Fruit fly (Drosophila melanogaster) whole organism, embryonic: ENCODE results near the gene CG17207.

ENCODE experiments used
- Antp ChIP-seq: fragments of 200-800 bp; sonication (Bioruptor generic); optimal IDR thresholded peaks from 3 replicates; lab custom pipeline; 2016; ENCODE audit warnings: missing biosample characterization, missing genetic modification characterization
- CG10366 ChIP-seq: fragments of 200-800 bp; sonication (Bioruptor generic); IDR thresholded peaks from 2 replicates; pipeline ENCODE4 v1.3.6; 2022; ENCODE audit warnings: missing biosample characterization, missing genetic modification characterization
- CG10979 ChIP-seq: fragments of 200-800 bp; sonication (Bioruptor generic); optimal IDR thresholded peaks from 2 replicates; lab custom pipeline; 2018; ENCODE audit warnings: missing biosample characterization, mild to moderate bottlenecking, missing genetic modification characterization, moderate library complexity
- CG12071 ChIP-seq: fragments of 200-800 bp; sonication (Bioruptor generic); optimal IDR thresholded peaks from 3 replicates; lab custom pipeline; 2018; ENCODE audit warnings: missing biosample characterization, mild to moderate bottlenecking, missing genetic modification characterization
- CG12299 ChIP-seq: fragments of 200-800 bp; sonication (Bioruptor generic); optimal IDR thresholded peaks from 2 replicates; lab custom pipeline; 2018; ENCODE audit warnings: missing biosample characterization, mild to moderate bottlenecking, missing genetic modification characterization
- CG13123 ChIP-seq: fragments of 200-800 bp; sonication (Bioruptor generic); optimal IDR thresholded peaks from 2 replicates; lab custom pipeline; 2016; ENCODE audit warnings: missing biosample characterization, missing genetic modification characterization
- CG13775 ChIP-seq: fragments of 200-800 bp; sonication (Bioruptor generic); optimal IDR thresholded peaks from 3 replicates; lab custom pipeline; 2017; ENCODE audit warnings: missing biosample characterization, mild to moderate bottlenecking, missing genetic modification characterization
- CG16779 ChIP-seq: fragments of 200-800 bp; sonication (Bioruptor generic); IDR thresholded peaks from 2 replicates; pipeline ENCODE4 v1.3.6; 2022; ENCODE audit warnings: missing biosample characterization, missing genetic modification characterization
- CG17186 ChIP-seq: fragments of 200-800 bp; sonication (Bioruptor generic); optimal IDR thresholded peaks from 3 replicates; lab custom pipeline; 2017; ENCODE audit warnings: missing biosample characterization, missing genetic modification reagents, missing genetic modification characterization
- CG17359 ChIP-seq: fragments of 200-800 bp; sonication (Bioruptor generic); optimal IDR thresholded peaks from 3 replicates; lab custom pipeline; 2018; ENCODE audit warnings: missing biosample characterization, mild to moderate bottlenecking, missing genetic modification characterization, moderate library complexity
- CG17361 ChIP-seq: fragments of 200-800 bp; sonication (Bioruptor generic); IDR thresholded peaks from 3 replicates; pipeline ENCODE4 v1.3.6; 2022; ENCODE audit warnings: missing biosample characterization, missing genetic modification characterization
- CG3163 ChIP-seq: fragments of 200-800 bp; sonication (Bioruptor generic); optimal IDR thresholded peaks from 3 replicates; lab custom pipeline; 2016; ENCODE audit warnings: missing biosample characterization, missing genetic modification characterization
- CG32767 ChIP-seq: fragments of 200-800 bp; sonication (Bioruptor generic); IDR thresholded peaks from 2 replicates; pipeline ENCODE4 v1.3.6; 2022; ENCODE audit warnings: missing biosample characterization, missing genetic modification characterization
- CG33213 ChIP-seq: fragments of 200-800 bp; sonication (Bioruptor generic); optimal IDR thresholded peaks from 3 replicates; lab custom pipeline; 2016; ENCODE audit warnings: missing biosample characterization, missing genetic modification characterization
- CG3995 ChIP-seq: fragments of 200-800 bp; sonication (Bioruptor generic); optimal IDR thresholded peaks from 3 replicates; lab custom pipeline; 2016; ENCODE audit warnings: missing biosample characterization, missing genetic modification characterization
- CG6689 ChIP-seq: fragments of 200-800 bp; sonication (Bioruptor generic); IDR thresholded peaks from 2 replicates; pipeline ENCODE4 v1.3.6; 2022; ENCODE audit warnings: missing biosample characterization, missing genetic modification characterization
- CG7963 ChIP-seq: fragments of 200-800 bp; sonication (Bioruptor generic); IDR thresholded peaks from 3 replicates; pipeline ENCODE4 v1.3.6; 2022; ENCODE audit warnings: missing biosample characterization, missing genetic modification characterization; ENCODE audit not compliant: partially characterized antibody
- CG9609 ChIP-seq: fragments of 200-800 bp; sonication (Bioruptor generic); optimal IDR thresholded peaks from 3 replicates; lab custom pipeline; 2016; ENCODE audit warnings: missing biosample characterization, missing genetic modification characterization
- CG9932 ChIP-seq: fragments of 200-800 bp; sonication (Bioruptor generic); IDR thresholded peaks from 2 replicates; pipeline ENCODE4 v1.3.6; 2022; ENCODE audit warnings: missing biosample characterization, missing genetic modification characterization
- CTCF ChIP-seq: fragments of 200-800 bp; sonication (Bioruptor generic); optimal IDR thresholded peaks from 2 replicates; lab custom pipeline; 2017; ENCODE audit warnings: missing biosample characterization, mild to moderate bottlenecking, missing genetic modification characterization, moderate library complexity
- Dip3 ChIP-seq: fragments of 200-800 bp; sonication (Bioruptor generic); optimal IDR thresholded peaks from 3 replicates; lab custom pipeline; 2016; ENCODE audit warnings: missing biosample characterization, missing genetic modification characterization
- Doc2 ChIP-seq: fragments of 200-800 bp; sonication (Bioruptor generic); IDR thresholded peaks from 2 replicates; pipeline ENCODE4 v1.3.6; 2022; ENCODE audit warnings: missing biosample characterization, missing genetic modification characterization
- Dref ChIP-seq: fragments of 200-800 bp; sonication (Bioruptor generic); IDR thresholded peaks from 2 replicates; pipeline ENCODE4 v1.3.6; 2022; ENCODE audit warnings: missing biosample characterization, missing genetic modification characterization
- E2f2 ChIP-seq: fragments of 200-800 bp; sonication (Bioruptor generic); IDR thresholded peaks from 2 replicates; pipeline ENCODE4 v1.3.6; 2022; ENCODE audit warnings: missing biosample characterization, missing genetic modification characterization
- Fer3 ChIP-seq: fragments of 200-800 bp; sonication (Bioruptor generic); optimal IDR thresholded peaks from 2 replicates; lab custom pipeline; 2018; ENCODE audit warnings: missing biosample characterization, mild to moderate bottlenecking, missing genetic modification characterization, moderate library complexity
- Gsc ChIP-seq: fragments of 200-800 bp; sonication (Bioruptor generic); IDR thresholded peaks from 2 replicates; pipeline ENCODE4 v1.3.6; 2022; ENCODE audit warnings: missing biosample characterization, missing genetic modification characterization
- H15 ChIP-seq: fragments of 200-800 bp; sonication (Bioruptor generic); IDR thresholded peaks from 3 replicates; pipeline ENCODE4 v1.3.6; 2022; ENCODE audit warnings: missing biosample characterization, missing genetic modification characterization
- Hmr ChIP-seq: fragments of 200-800 bp; sonication (Bioruptor generic); optimal IDR thresholded peaks from 3 replicates; lab custom pipeline; 2017; ENCODE audit warnings: mild to moderate bottlenecking, missing biosample characterization, missing genetic modification reagents, missing genetic modification characterization
- Hsf ChIP-seq: fragments of 200-800 bp; sonication (Bioruptor generic); optimal IDR thresholded peaks from 3 replicates; lab custom pipeline; 2016; ENCODE audit warnings: missing biosample characterization, missing genetic modification characterization
- Jarid2 ChIP-seq: fragments of 200-800 bp; sonication (Bioruptor generic); optimal IDR thresholded peaks from 3 replicates; lab custom pipeline; 2017; ENCODE audit warnings: mild to moderate bottlenecking, missing biosample characterization, missing genetic modification reagents, missing genetic modification characterization
- Opbp ChIP-seq: fragments of 200-800 bp; sonication (Bioruptor generic); IDR thresholded peaks from 3 replicates; pipeline ENCODE4 v1.3.6; 2022; ENCODE audit warnings: missing biosample characterization, missing genetic modification characterization; ENCODE audit not compliant: partially characterized antibody
- Ptx1 ChIP-seq: fragments of 200-800 bp; sonication (Bioruptor generic); IDR thresholded peaks from 2 replicates; pipeline ENCODE4 v1.3.6; 2022; ENCODE audit warnings: missing biosample characterization, missing genetic modification characterization
- Rx ChIP-seq: fragments of 200-800 bp; sonication (Bioruptor generic); IDR thresholded peaks from 2 replicates; pipeline ENCODE4 v1.3.6; 2022; ENCODE audit warnings: missing biosample characterization, missing genetic modification characterization
- abd-A ChIP-seq: fragments of 200-800 bp; sonication (Bioruptor generic); optimal IDR thresholded peaks from 3 replicates; lab custom pipeline; 2019; ENCODE audit warnings: missing biosample characterization, mild to moderate bottlenecking, missing genetic modification characterization, moderate library complexity
- amos ChIP-seq: fragments of 200-800 bp; sonication (Bioruptor generic); IDR thresholded peaks from 2 replicates; pipeline ENCODE4 v1.3.6; 2022; ENCODE audit warnings: missing biosample characterization, missing genetic modification characterization; ENCODE audit not compliant: partially characterized antibody
- bab2 ChIP-seq: fragments of 200-800 bp; sonication (Bioruptor generic); optimal IDR thresholded peaks from 2 replicates; lab custom pipeline; 2016; ENCODE audit warnings: missing biosample characterization, missing genetic modification characterization
- br ChIP-seq: fragments of >200 bp; optimal IDR thresholded peaks from 2 replicates; lab custom pipeline; 2017
- cad ChIP-seq: fragments of >200 bp; optimal IDR thresholded peaks from 2 replicates; lab custom pipeline; 2017; ENCODE audit warnings: missing biosample characterization, missing genetic modification characterization
- danr ChIP-seq: fragments of 200-800 bp; sonication (Bioruptor generic); IDR thresholded peaks from 2 replicates; pipeline ENCODE4 v1.3.6; 2022; ENCODE audit warnings: missing biosample characterization, missing genetic modification characterization
- fd102C ChIP-seq: fragments of 200-800 bp; sonication (Bioruptor generic); optimal IDR thresholded peaks from 2 replicates; lab custom pipeline; 2018; ENCODE audit warnings: missing biosample characterization, mild to moderate bottlenecking, missing genetic modification characterization, moderate library complexity
- fu2 ChIP-seq: fragments of 200-800 bp; sonication (Bioruptor generic); optimal IDR thresholded peaks from 2 replicates; lab custom pipeline; 2016; ENCODE audit warnings: missing biosample characterization, missing genetic modification characterization
- hth ChIP-seq: fragments of >200 bp; optimal IDR thresholded peaks from 2 replicates; lab custom pipeline; 2017; ENCODE audit warnings: inconsistent platforms
- luna ChIP-seq: fragments of 200-800 bp; sonication (Bioruptor generic); optimal IDR thresholded peaks from 2 replicates; lab custom pipeline; 2016; ENCODE audit warnings: missing biosample characterization, missing genetic modification characterization
- maf-S ChIP-seq: fragments of 200-800 bp; sonication (Bioruptor generic); optimal IDR thresholded peaks from 2 replicates; lab custom pipeline; 2016; ENCODE audit warnings: missing biosample characterization, missing genetic modification characterization
- mld ChIP-seq: fragments of 200-800 bp; sonication (Bioruptor generic); IDR thresholded peaks from 3 replicates; pipeline ENCODE4 v1.3.6; 2022; ENCODE audit warnings: missing biosample characterization, missing genetic modification characterization; ENCODE audit not compliant: partially characterized antibody
- otp ChIP-seq: fragments of 200-800 bp; sonication (Bioruptor generic); IDR thresholded peaks from 3 replicates; pipeline ENCODE4, ENCODE4 v1.3.6; 2022; ENCODE audit warnings: missing biosample characterization, missing genetic modification characterization
- p53 ChIP-seq: fragments of 200-800 bp; sonication (Bioruptor generic); optimal IDR thresholded peaks from 2 replicates; lab custom pipeline; 2016; ENCODE audit warnings: missing biosample characterization, missing genetic modification characterization
- prd ChIP-seq, 3 experiments: fragments of >200 bp in 2 of 3; fragments of 200-800 bp in 1 of 3; sonication (Bioruptor generic) in 1 of 3; optimal IDR thresholded peaks in 2 of 3; IDR thresholded peaks in 1 of 3; 2 replicates in 2 of 3; 3 replicates in 1 of 3; pipeline versions ENCODE4 v1.3.6 to Lab custom; 2017 to 2022; ENCODE audit warnings: missing biosample characterization in 1 of 3, missing genetic modification characterization in 1 of 3
- row ChIP-seq: fragments of 200-800 bp; sonication (Bioruptor generic); IDR thresholded peaks from 3 replicates; pipeline ENCODE4 v1.3.6; 2022; ENCODE audit warnings: missing biosample characterization, missing genetic modification characterization
- sna ChIP-seq: fragments of 200-800 bp; sonication (Bioruptor generic); IDR thresholded peaks from 2 replicates; pipeline ENCODE4 v1.3.6; 2022; ENCODE audit warnings: missing biosample characterization, missing genetic modification characterization; ENCODE audit not compliant: partially characterized antibody
- ssp ChIP-seq: fragments of 200-800 bp; sonication (Bioruptor generic); IDR thresholded peaks from 2 replicates; pipeline ENCODE4 v1.3.6; 2022; ENCODE audit warnings: missing biosample characterization, missing genetic modification characterization
- stwl ChIP-seq: fragments of 200-800 bp; sonication (Bioruptor generic); optimal IDR thresholded peaks from 3 replicates; lab custom pipeline; 2018; ENCODE audit warnings: missing biosample characterization, mild to moderate bottlenecking, missing genetic modification characterization, moderate library complexity
- wor ChIP-seq: fragments of 200-800 bp; sonication (Bioruptor generic); IDR thresholded peaks from 2 replicates; pipeline ENCODE4 v1.3.6; 2022; ENCODE audit warnings: missing biosample characterization, missing genetic modification characterization

CG17207 gene

DNA sequence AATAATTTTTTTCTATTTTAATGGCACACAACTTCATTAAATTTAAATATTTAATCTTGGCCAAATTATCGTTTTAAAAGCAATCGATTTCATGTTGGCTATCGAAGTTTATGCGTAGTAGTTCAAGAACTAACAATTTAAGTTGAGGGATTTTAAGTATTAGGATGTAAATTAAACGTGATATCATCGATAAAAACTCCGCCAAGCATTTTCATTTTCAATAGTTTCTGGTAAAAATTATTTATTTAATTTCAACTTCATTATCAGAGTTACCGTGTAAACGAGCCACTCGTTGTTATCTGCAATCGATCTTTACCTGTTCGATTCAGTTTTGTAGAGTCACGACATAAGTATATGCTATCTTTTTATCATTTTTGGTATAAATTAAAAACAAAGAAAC lies 36.0 kb downstream of the CG17207 start (continued):
- no peak for TF ChIP-seq hth (lab: Kevin White, UChicago)
- TF ChIP-seq wor (GFP tag; lab: Robert Waterston, UW), result peak; percentile 92
- TF ChIP-seq CTCF (GFP tag; lab: Kevin White, UChicago), result peak; percentile 70
- TF ChIP-seq CG17186 (GFP tag; lab: Kevin White, UChicago), result peak; percentile 97
- no peak for TF ChIP-seq mld (GFP tag; lab: Robert Waterston, UW)
- peak; percentile 75 for TF ChIP-seq CG3163 (GFP tag; lab: Kevin White, UChicago)
- peak; percentile 92 for TF ChIP-seq CG16779 (GFP tag; lab: Robert Waterston, UW)
- peak; percentile 95 for TF ChIP-seq otp (GFP tag; lab: Robert Waterston, UW)
- TF ChIP-seq E2f2 (GFP tag; lab: Robert Waterston, UW), result peak; percentile 85
- TF ChIP-seq CG13775 (GFP tag; lab: Kevin White, UChicago), result peak; percentile 96
- peak; percentile 52 for TF ChIP-seq Dref (GFP tag; lab: Robert Waterston, UW)
- peak; percentile 99 for TF ChIP-seq Fer3 (tag; lab: Kevin White, UChicago)
- peak; percentile 95 for TF ChIP-seq bab2 (GFP tag; lab: Kevin White, UChicago)
- no peak for TF ChIP-seq abd-A (tag; lab: Kevin White, UChicago)
- TF ChIP-seq Opbp (GFP tag; lab: Robert Waterston, UW), result no peak
- TF ChIP-seq CG12299, result peak; percentile 98
- peak; percentile 80 for TF ChIP-seq p53 (GFP tag; lab: Kevin White, UChicago)
- peak; percentile 94 for TF ChIP-seq Rx (GFP tag; lab: Robert Waterston, UW)
- no peak for TF ChIP-seq amos (GFP tag; lab: Robert Waterston, UW)
- no peak for TF ChIP-seq br (lab: Kevin White, UChicago)
- TF ChIP-seq CG7963 (GFP tag; lab: Robert Waterston, UW), result no peak
- TF ChIP-seq CG9932 (GFP tag; lab: Robert Waterston, UW), result no peak; the same call in 1 of the 2 replicates
- peak; percentile 87; the same call in 1 of the 2 replicates for TF ChIP-seq danr (GFP tag; lab: Robert Waterston, UW)
- TF ChIP-seq CG12071, result peak; percentile 100
- TF ChIP-seq Hsf, result peak; percentile 97
- TF ChIP-seq Jarid2, result peak; percentile 79
- peak; percentile 76 for TF ChIP-seq ssp (GFP tag; lab: Robert Waterston, UW)
- TF ChIP-seq fd102C (GFP tag; lab: Kevin White, UChicago), result peak; percentile 92
- TF ChIP-seq luna (GFP tag; lab: Kevin White, UChicago), result peak; percentile 75
- TF ChIP-seq CG13123 (GFP tag; lab: Kevin White, UChicago), result peak; percentile 84
- TF ChIP-seq CG6689, result peak; percentile 97
- TF ChIP-seq sna (GFP tag; lab: Robert Waterston, UW), result no peak
- TF ChIP-seq CG17361 (GFP tag; lab: Robert Waterston, UW), result peak; percentile 98
- TF ChIP-seq stwl (tag; lab: Kevin White, UChicago), result peak; percentile 99
- peak; percentile 97 for TF ChIP-seq Hmr (GFP tag; lab: Kevin White, UChicago)
- TF ChIP-seq CG3995 (GFP tag; lab: Kevin White, UChicago), result peak; percentile 89
- TF ChIP-seq CG17359 (tag; lab: Kevin White, UChicago), result peak; percentile 98
- TF ChIP-seq Doc2 (GFP tag; lab: Robert Waterston, UW), result no peak
- no peak for TF ChIP-seq prd (optimal IDR thresholded peaks at IDR 0.05; lab: Kevin White, UChicago)
- peak; percentile 97 for TF ChIP-seq prd (GFP tag; IDR thresholded peaks at IDR 0.05; lab: Robert Waterston, UW)
- TF ChIP-seq Antp, result peak; percentile 86
- peak; percentile 93 for TF ChIP-seq CG32767 (GFP tag; lab: Robert Waterston, UW)
- TF ChIP-seq Gsc (GFP tag; lab: Robert Waterston, UW), result no peak
- TF ChIP-seq CG33213, result peak; percentile 99
- peak; percentile 91 for TF ChIP-seq CG9609 (GFP tag; lab: Kevin White, UChicago)
- peak; percentile 95 for TF ChIP-seq CG10366 (GFP tag; lab: Robert Waterston, UW)
- TF ChIP-seq row (GFP tag; lab: Robert Waterston, UW), result peak; percentile 98
- peak; percentile 88 for TF ChIP-seq fu2 (GFP tag; lab: Kevin White, UChicago)
- TF ChIP-seq Dip3 (GFP tag; lab: Kevin White, UChicago), result peak; percentile 91
- peak; percentile 94 for TF ChIP-seq maf-S (GFP tag; lab: Kevin White, UChicago)
- peak; percentile 94 for TF ChIP-seq Ptx1 (GFP tag; lab: Robert Waterston, UW)
- TF ChIP-seq cad, result no peak
- TF ChIP-seq CG10979 (tag; lab: Kevin White, UChicago), result peak; percentile 99
- peak; percentile 92 for TF ChIP-seq H15 (GFP tag; lab: Robert Waterston, UW)
